Worm (Caenorhabditis elegans) whole organism, L4 larva: ENCODE results near the gene wdr-48.

Source experiments
- aly-2 ChIP-seq: sonication (generic microtip); optimal IDR thresholded peaks from 2 replicates; lab custom pipeline; 2018; ENCODE audit warnings: missing biosample characterization, missing genetic modification characterization
- ama-1 ChIP-seq: fragments of 150-350 bp; optimal IDR thresholded peaks from 2 replicates; lab custom pipeline; 2014; ENCODE audit warnings: inconsistent platforms, mixed read lengths
- daf-8 ChIP-seq: fragments of 200-800 bp; sonication (Bioruptor generic); IDR thresholded peaks from 2 replicates; pipeline ENCODE4 v1.3.6; 2022; ENCODE audit warnings: missing genetic modification characterization, missing compliant biosample characterization
- lin-39 ChIP-seq: fragments of 150-350 bp; optimal IDR thresholded peaks from 2 replicates; lab custom pipeline; 2014; ENCODE audit warnings: missing biosample characterization, missing genetic modification reagents, missing genetic modification characterization
- nhr-25 ChIP-seq: sonication (generic microtip); optimal IDR thresholded peaks from 2 replicates; lab custom pipeline; 2017; ENCODE audit warnings: missing genetic modification characterization, mild to moderate bottlenecking, missing compliant biosample characterization, antibody characterized with exemption, moderate library complexity, borderline replicate concordance; ENCODE audit not compliant: insufficient read depth
- saeg-2 ChIP-seq: fragments of 200-800 bp; sonication (Bioruptor generic); IDR thresholded peaks from 2 replicates; pipeline ENCODE4 v1.3.6; 2022; ENCODE audit warnings: missing genetic modification reagents, missing genetic modification characterization, missing compliant biosample characterization

DNA sequence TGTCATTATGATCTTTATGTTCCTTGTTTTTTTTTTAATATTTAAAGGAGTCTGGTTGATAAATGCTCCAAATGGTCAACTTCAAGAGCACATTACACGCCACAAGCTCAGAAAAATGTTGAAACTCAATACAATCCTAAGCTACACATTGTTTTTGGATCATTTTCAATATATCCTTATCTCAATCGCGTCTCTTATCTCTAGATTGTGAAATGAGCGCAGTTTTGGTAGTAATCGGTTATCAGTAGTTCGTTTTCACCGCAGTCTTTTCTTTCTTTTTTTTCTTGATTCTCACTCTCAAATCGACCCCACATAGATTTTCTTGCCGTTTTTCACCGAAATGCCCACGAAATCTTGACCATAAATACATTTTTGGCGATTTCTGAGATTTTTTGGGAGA lies 25.8 kb upstream of the wdr-48 start:
- TF ChIP-seq daf-8 (GFP tag; lab: Robert Waterston, UW) (no peak), ama-1 (lab: Kevin White, UChicago) (no peak), saeg-2 (GFP tag; lab: Robert Waterston, UW) (no peak), aly-2 (tag; lab: Kevin White, UChicago) (no peak), nhr-25 (tag; lab: Kevin White, UChicago) (no peak), lin-39 (tag; lab: Kevin White, UChicago) (no peak)
